Worm (Caenorhabditis elegans): ENCODE measurements around the gene rod-1.

DNA sequence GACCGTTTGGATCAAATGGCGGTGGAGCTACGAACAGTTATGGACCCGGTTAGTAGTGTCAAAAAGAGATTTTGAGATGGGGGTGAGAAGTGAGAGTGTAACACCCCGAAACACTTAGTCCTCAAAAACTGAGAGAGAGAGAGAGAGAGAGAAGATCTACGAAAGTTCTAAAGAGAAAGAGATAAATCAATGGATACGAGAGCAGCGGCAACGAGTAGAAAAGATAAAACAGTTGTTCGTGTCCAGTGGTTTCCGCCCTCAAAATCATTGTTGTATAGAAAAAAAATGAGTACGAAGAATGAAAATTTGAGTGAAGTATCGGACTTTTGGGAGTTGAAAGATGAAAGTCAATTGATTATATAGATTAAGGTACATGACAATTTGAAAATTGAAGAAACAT is 49.3 kb upstream of the rod-1 start:
- TF ChIP-seq madf-3 (GFP tag; IDR thresholded peaks at IDR 0.05): no peak
- no peak for TF ChIP-seq B0336.3 (GFP tag; IDR thresholded peaks at IDR 0.05)
- TF ChIP-seq F33H1.4 (GFP tag; IDR thresholded peaks at IDR 0.05): no peak
- TF ChIP-seq snpc-3.4 (tag; optimal IDR thresholded peaks at IDR 0.05): no peak

Data from whole organism, young adult.